Fruit fly (Drosophila melanogaster) whole organism, embryonic: ENCODE measurements around the gene CG5509.

Source experiments
- BEAF-32 ChIP-seq: fragments of 200-800 bp; sonication (Bioruptor generic); optimal IDR thresholded peaks from 3 replicates; lab custom pipeline; 2017; ENCODE audit warnings: missing biosample characterization, missing genetic modification characterization, mild to moderate bottlenecking, moderate library complexity, missing genetic modification reagents
- Bgb ChIP-seq: fragments of 200-800 bp; sonication (Bioruptor generic); IDR thresholded peaks from 2 replicates; pipeline ENCODE4 v1.3.6; 2022; ENCODE audit warnings: missing biosample characterization, missing genetic modification characterization; ENCODE audit not compliant: partially characterized antibody
- CG10979 ChIP-seq: fragments of 200-800 bp; sonication (Bioruptor generic); optimal IDR thresholded peaks from 2 replicates; lab custom pipeline; 2018; ENCODE audit warnings: missing biosample characterization, mild to moderate bottlenecking, missing genetic modification characterization, moderate library complexity
- CG14710 ChIP-seq: fragments of 200-800 bp; sonication (Bioruptor generic); optimal IDR thresholded peaks from 3 replicates; lab custom pipeline; 2019; ENCODE audit warnings: missing biosample characterization, mild to moderate bottlenecking, missing genetic modification characterization, moderate library complexity
- CG14860 ChIP-seq: fragments of 200-800 bp; sonication (Bioruptor generic); IDR thresholded peaks from 3 replicates; pipeline ENCODE4 v1.3.6; 2022; ENCODE audit warnings: missing biosample characterization, missing genetic modification characterization; ENCODE audit not compliant: partially characterized antibody
- CG15514 ChIP-seq: fragments of 200-800 bp; sonication (Bioruptor generic); optimal IDR thresholded peaks from 3 replicates; lab custom pipeline; 2017; ENCODE audit warnings: missing biosample characterization, missing genetic modification characterization, mild to moderate bottlenecking, moderate library complexity, missing genetic modification reagents
- CG16813 ChIP-seq: fragments of 200-800 bp; sonication (Bioruptor generic); IDR thresholded peaks from 3 replicates; pipeline ENCODE4 v1.3.6; 2022; ENCODE audit warnings: missing biosample characterization, missing genetic modification characterization; ENCODE audit not compliant: partially characterized antibody
- CG2129 ChIP-seq: fragments of 200-800 bp; sonication (Bioruptor generic); IDR thresholded peaks from 2 replicates; pipeline ENCODE4 v1.3.6; 2022; ENCODE audit warnings: missing biosample characterization, missing genetic modification characterization; ENCODE audit not compliant: partially characterized antibody
- CG2875 ChIP-seq: fragments of 200-800 bp; sonication (Bioruptor generic); optimal IDR thresholded peaks from 2 replicates; lab custom pipeline; 2017; ENCODE audit warnings: missing biosample characterization, mild to moderate bottlenecking, missing genetic modification characterization, missing genetic modification reagents
- CG3995 ChIP-seq: fragments of 200-800 bp; sonication (Bioruptor generic); optimal IDR thresholded peaks from 3 replicates; lab custom pipeline; 2016; ENCODE audit warnings: missing biosample characterization, missing genetic modification characterization
- CG42726 ChIP-seq: fragments of 200-800 bp; sonication (Bioruptor generic); IDR thresholded peaks from 2 replicates; pipeline ENCODE4 v1.3.6; 2022; ENCODE audit warnings: missing biosample characterization, missing genetic modification characterization; ENCODE audit not compliant: partially characterized antibody
- CG9797 ChIP-seq: fragments of 200-800 bp; sonication (Bioruptor generic); optimal IDR thresholded peaks from 3 replicates; lab custom pipeline; 2018; ENCODE audit warnings: missing biosample characterization, mild to moderate bottlenecking, missing genetic modification characterization
- CoRest ChIP-seq: fragments of 200-800 bp; sonication (Bioruptor generic); optimal IDR thresholded peaks from 3 replicates; lab custom pipeline; 2018; ENCODE audit warnings: missing biosample characterization, mild to moderate bottlenecking, missing genetic modification characterization, moderate library complexity
- CrebB ChIP-seq: fragments of 200-800 bp; sonication (Bioruptor generic); optimal IDR thresholded peaks from 3 replicates; lab custom pipeline; 2018; ENCODE audit warnings: missing biosample characterization, mild to moderate bottlenecking, missing genetic modification characterization
- Dbx ChIP-seq: fragments of 200-800 bp; sonication (Bioruptor generic); IDR thresholded peaks from 3 replicates; pipeline ENCODE4 v1.3.6; 2022; ENCODE audit warnings: missing biosample characterization, missing genetic modification characterization
- Dp ChIP-seq: fragments of 200-800 bp; sonication (Bioruptor generic); optimal IDR thresholded peaks from 2 replicates; lab custom pipeline; 2018; ENCODE audit warnings: missing biosample characterization, mild to moderate bottlenecking, missing genetic modification characterization, moderate library complexity
- Dref ChIP-seq: fragments of 200-800 bp; sonication (Bioruptor generic); IDR thresholded peaks from 2 replicates; pipeline ENCODE4 v1.3.6; 2022; ENCODE audit warnings: missing biosample characterization, missing genetic modification characterization
- E2f2 ChIP-seq: fragments of 200-800 bp; sonication (Bioruptor generic); IDR thresholded peaks from 2 replicates; pipeline ENCODE4 v1.3.6; 2022; ENCODE audit warnings: missing biosample characterization, missing genetic modification characterization
- HmgZ ChIP-seq: fragments of 200-800 bp; sonication (Bioruptor generic); optimal IDR thresholded peaks from 2 replicates; lab custom pipeline; 2018; ENCODE audit warnings: missing biosample characterization, mild to moderate bottlenecking, missing genetic modification characterization
- MBD-R2 ChIP-seq: fragments of 200-800 bp; sonication (Bioruptor generic); IDR thresholded peaks from 2 replicates; pipeline ENCODE4 v1.3.6; 2022; ENCODE audit warnings: missing biosample characterization, missing genetic modification characterization
- Med ChIP-seq: fragments of 200-800 bp; sonication (Bioruptor generic); peaks from one replicate; lab custom pipeline; 2016; ENCODE audit warnings: missing biosample characterization, missing genetic modification characterization, mild to moderate bottlenecking, inconsistent platforms, moderate library complexity
- Opbp ChIP-seq: fragments of 200-800 bp; sonication (Bioruptor generic); IDR thresholded peaks from 3 replicates; pipeline ENCODE4 v1.3.6; 2022; ENCODE audit warnings: missing biosample characterization, missing genetic modification characterization; ENCODE audit not compliant: partially characterized antibody
- Rfx ChIP-seq: fragments of 200-800 bp; sonication (Bioruptor generic); IDR thresholded peaks from 2 replicates; pipeline ENCODE4 v1.3.6; 2022; ENCODE audit warnings: missing biosample characterization, missing genetic modification characterization
- Scr ChIP-seq: fragments of 200-800 bp; sonication (Bioruptor generic); IDR thresholded peaks from 2 replicates; pipeline ENCODE4 v1.3.6; 2022; ENCODE audit warnings: missing biosample characterization, missing genetic modification characterization; ENCODE audit not compliant: partially characterized antibody
- Sin3A ChIP-seq: fragments of >200 bp; optimal IDR thresholded peaks from 2 replicates; lab custom pipeline; 2018
- Sry-δ ChIP-seq: fragments of 200-800 bp; sonication (Bioruptor generic); optimal IDR thresholded peaks from 2 replicates; lab custom pipeline; 2016; ENCODE audit warnings: missing biosample characterization, missing genetic modification characterization
- Xbp1 ChIP-seq: fragments of 200-800 bp; sonication (Bioruptor generic); optimal IDR thresholded peaks from 3 replicates; lab custom pipeline; 2016; ENCODE audit warnings: missing biosample characterization, mild to moderate bottlenecking, missing genetic modification characterization
- amos ChIP-seq: fragments of 200-800 bp; sonication (Bioruptor generic); IDR thresholded peaks from 2 replicates; pipeline ENCODE4 v1.3.6; 2022; ENCODE audit warnings: missing biosample characterization, missing genetic modification characterization; ENCODE audit not compliant: partially characterized antibody
- bcd ChIP-seq: fragments of 200-800 bp; sonication (Bioruptor generic); optimal IDR thresholded peaks from 2 replicates; lab custom pipeline; 2017; ENCODE audit warnings: missing biosample characterization, mild to moderate bottlenecking, missing genetic modification characterization
- eve ChIP-seq, 2 experiments: fragments of >200 bp; optimal IDR thresholded peaks; 2 replicates each; lab custom pipeline; 2017; ENCODE audit warnings: missing biosample characterization in 2 of 2, missing genetic modification characterization in 2 of 2
- exex ChIP-seq: fragments of 200-800 bp; sonication (Bioruptor generic); optimal IDR thresholded peaks from 4 replicates; lab custom pipeline; 2018; ENCODE audit warnings: missing biosample characterization, mild to moderate bottlenecking, missing genetic modification characterization, moderate library complexity
- ftz-f1 ChIP-seq: fragments of 200-800 bp; sonication (Bioruptor generic); optimal IDR thresholded peaks from 2 replicates; lab custom pipeline; 2016; ENCODE audit warnings: missing biosample characterization, missing genetic modification characterization
- hbn ChIP-seq: fragments of 200-800 bp; sonication (Bioruptor generic); IDR thresholded peaks from 2 replicates; pipeline ENCODE4 v1.3.6; 2022; ENCODE audit warnings: missing biosample characterization, missing genetic modification characterization; ENCODE audit not compliant: partially characterized antibody
- inv ChIP-seq: fragments of 200-800 bp; sonication (Bioruptor generic); IDR thresholded peaks from 2 replicates; pipeline ENCODE4 v1.3.6; 2022; ENCODE audit warnings: missing biosample characterization, missing genetic modification characterization; ENCODE audit not compliant: partially characterized antibody
- jigr1 ChIP-seq: fragments of 200-800 bp; sonication (Bioruptor generic); IDR thresholded peaks from 3 replicates; pipeline ENCODE4 v1.3.6; 2022; ENCODE audit warnings: missing biosample characterization, missing genetic modification characterization
- jumu ChIP-seq: fragments of 200-800 bp; sonication (Bioruptor generic); optimal IDR thresholded peaks from 3 replicates; lab custom pipeline; 2016; ENCODE audit warnings: missing biosample characterization, missing genetic modification characterization
- knrl ChIP-seq: fragments of 200-800 bp; sonication (Bioruptor generic); IDR thresholded peaks from 3 replicates; pipeline ENCODE4 v1.3.6; 2022; ENCODE audit warnings: missing biosample characterization, missing genetic modification characterization; ENCODE audit not compliant: partially characterized antibody
- nmo ChIP-seq: fragments of 200-800 bp; sonication (Bioruptor generic); optimal IDR thresholded peaks from 2 replicates; lab custom pipeline; 2018; ENCODE audit warnings: missing biosample characterization, mild to moderate bottlenecking, missing genetic modification characterization, moderate library complexity
- nom ChIP-seq: fragments of 200-800 bp; sonication (Bioruptor generic); optimal IDR thresholded peaks from 2 replicates; lab custom pipeline; 2017; ENCODE audit warnings: missing biosample characterization, missing genetic modification characterization, mild to moderate bottlenecking, moderate library complexity, missing genetic modification reagents
- pan ChIP-seq, 4 experiments: fragments of >200 bp in 3 of 4; fragments of 200-800 bp in 1 of 4; sonication (Bioruptor generic) in 1 of 4; optimal IDR thresholded peaks in 3 of 4; IDR thresholded peaks in 1 of 4; 2 replicates each; pipeline versions ENCODE4 v1.3.6 to Lab custom; 2017 to 2022; ENCODE audit warnings: missing biosample characterization in 2 of 4, missing genetic modification characterization in 2 of 4, mixed read lengths in 1 of 4
- phol ChIP-seq: fragments of 200-800 bp; sonication (Bioruptor generic); optimal IDR thresholded peaks from 3 replicates; lab custom pipeline; 2018; ENCODE audit warnings: missing biosample characterization, mild to moderate bottlenecking, missing genetic modification characterization, moderate library complexity
- pzg ChIP-seq: fragments of 200-800 bp; sonication (Bioruptor generic); optimal IDR thresholded peaks from 3 replicates; lab custom pipeline; 2018; ENCODE audit warnings: missing biosample characterization, mild to moderate bottlenecking, missing genetic modification characterization, moderate library complexity
- sna ChIP-seq: fragments of 200-800 bp; sonication (Bioruptor generic); IDR thresholded peaks from 2 replicates; pipeline ENCODE4 v1.3.6; 2022; ENCODE audit warnings: missing biosample characterization, missing genetic modification characterization; ENCODE audit not compliant: partially characterized antibody
- trem ChIP-seq: fragments of 200-800 bp; optimal IDR thresholded peaks from 3 replicates; lab custom pipeline; 2019; ENCODE audit warnings: missing biosample characterization, mild to moderate bottlenecking, missing genetic modification characterization, moderate library complexity
- unc-4 ChIP-seq: fragments of 200-800 bp; sonication (Bioruptor generic); IDR thresholded peaks from 2 replicates; pipeline ENCODE4 v1.3.6; 2022; ENCODE audit warnings: missing biosample characterization, missing genetic modification characterization; ENCODE audit not compliant: partially characterized antibody
- zen ChIP-seq: fragments of 200-800 bp; sonication (Bioruptor generic); optimal IDR thresholded peaks from 3 replicates; lab custom pipeline; 2018; ENCODE audit warnings: missing biosample characterization, mild to moderate bottlenecking, missing genetic modification characterization, moderate library complexity

Gene CG5509

dm6 chr3R:12413274-12413958 lies 38.8 kb upstream of the CG5509 start, which contains the start of the genes Dip-C and pps (continued):
- TF ChIP-seq CG16813 (GFP tag; lab: Robert Waterston, UW) (peak; percentile 70), amos (peak; percentile 82), CG2875 (GFP tag; lab: Kevin White, UChicago) (no peak), unc-4 (peak; percentile 79), pzg (GFP tag; lab: Kevin White, UChicago) (peak; percentile 69), Sry-δ (GFP tag; lab: Kevin White, UChicago) (peak; percentile 60), Rfx (GFP tag; lab: Robert Waterston, UW) (0 out of 2 replicates have a peak, but pooled peaks have one; percentile 12), sna (GFP tag; lab: Robert Waterston, UW) (peak; percentile 62; the same call in 1 of the 2 replicates), Dp (peak; percentile 29), Sin3A (lab: Kevin White, UChicago) (peak; percentile 61), CrebB (no peak), Opbp (GFP tag; lab: Robert Waterston, UW) (peak; percentile 70), CG15514 (GFP tag; lab: Kevin White, UChicago) (peak; percentile 99), Scr (GFP tag; lab: Robert Waterston, UW) (peak; percentile 76), inv (GFP tag; lab: Robert Waterston, UW) (peak; percentile 65), CG3995 (GFP tag; lab: Kevin White, UChicago) (no peak), Dbx (GFP tag; lab: Robert Waterston, UW) (no peak), nom (GFP tag; lab: Kevin White, UChicago) (peak; percentile 43), E2f2 (GFP tag; lab: Robert Waterston, UW) (peak; percentile 20; the same call in 1 of the 2 replicates), CG2129 (peak; percentile 40; the same call in 1 of the 2 replicates), CG9797 (GFP tag; lab: Kevin White, UChicago) (peak; percentile 70), CG42726 (GFP tag; lab: Robert Waterston, UW) (peak; percentile 52; the same call in 1 of the 2 replicates), Med (peak; percentile 44), ftz-f1 (GFP tag; lab: Kevin White, UChicago) (peak; percentile 78), pan (optimal IDR thresholded peaks at IDR 0.05; lab: Kevin White, UChicago) (no peak), pan (GFP tag; optimal IDR thresholded peaks at IDR 0.05 in 1 of 2, IDR thresholded peaks at IDR 0.05 in 1 of 2) (peak in 1 of 2 experiments; percentile 9), phol (tag; lab: Kevin White, UChicago) (peak; percentile 46), exex (tag; lab: Kevin White, UChicago) (peak; percentile 59), eve (GFP tag; optimal IDR thresholded peaks at IDR 0.05; lab: Kevin White, UChicago) (no peak), jigr1 (GFP tag; lab: Robert Waterston, UW) (no peak), Dref (GFP tag; lab: Robert Waterston, UW) (peak; percentile 75), CG14860 (GFP tag; lab: Robert Waterston, UW) (peak; percentile 35; the same call in 1 of the 3 replicates), CG10979 (tag; lab: Kevin White, UChicago) (peak; percentile 18), BEAF-32 (GFP tag; lab: Kevin White, UChicago) (peak; percentile 82), bcd (no peak), MBD-R2 (GFP tag; lab: Robert Waterston, UW) (peak; percentile 84), Bgb (peak; percentile 74), jumu (GFP tag; lab: Kevin White, UChicago) (no peak), CoRest (tag; lab: Kevin White, UChicago) (peak; percentile 46), zen (tag; lab: Kevin White, UChicago) (peak; percentile 20), HmgZ (tag; lab: Kevin White, UChicago) (peak; percentile 12), nmo (GFP tag; lab: Kevin White, UChicago) (peak; percentile 40), Xbp1 (GFP tag; lab: Kevin White, UChicago) (peak; percentile 3), CG14710 (peak; percentile 58), knrl (GFP tag; lab: Robert Waterston, UW) (peak; percentile 76), hbn (GFP tag; lab: Robert Waterston, UW) (peak; percentile 73), trem (peak; percentile 57)
